Worm (Caenorhabditis elegans) whole organism, L4 larva: ENCODE data around the gene gly-7.

Source experiments
- ama-1 ChIP-seq: fragments of 150-350 bp; optimal IDR thresholded peaks from 2 replicates; lab custom pipeline; 2014; ENCODE audit warnings: inconsistent platforms, mixed read lengths
- ceh-32 ChIP-seq: sonication (generic microtip); optimal IDR thresholded peaks from 2 replicates; lab custom pipeline; 2016; ENCODE audit warnings: mild to moderate bottlenecking, missing genetic modification characterization, missing compliant biosample characterization; ENCODE audit not compliant: poor library complexity
- lsy-2 ChIP-seq, 2 experiments: fragments of 150-350 bp in 1 of 2; sonication (generic microtip) in 1 of 2; optimal IDR thresholded peaks; 2 replicates each; lab custom pipeline; 2014 to 2017; ENCODE audit warnings: missing biosample characterization in 2 of 2, missing genetic modification characterization in 2 of 2
- nhr-48 ChIP-seq: sonication (generic microtip); optimal IDR thresholded peaks from 2 replicates; lab custom pipeline; 2016; ENCODE audit warnings: mild to moderate bottlenecking, missing genetic modification characterization, missing compliant biosample characterization

- TF ChIP-seq lsy-2 (tag; optimal IDR thresholded peaks at IDR 0.05; lab: Kevin White, UChicago) (no peak), ceh-32 (no peak), nhr-48 (tag; lab: Kevin White, UChicago) (no peak), ama-1 (lab: Kevin White, UChicago) (no peak)
These were observed 8.8 kb upstream of the gly-7 start, which contains the start of gene Y32G9B.1 for ce11 chrV:1829973-1830372.
